Worm (Caenorhabditis elegans) whole organism, late embryonic: ENCODE data around the gene R10H10.7.

ENCODE experiments used
- F13H6.1 ChIP-seq: sonication (generic microtip); optimal IDR thresholded peaks from 2 replicates; lab custom pipeline; 2016; ENCODE audit warnings: missing genetic modification characterization, missing compliant biosample characterization
- fkh-10 ChIP-seq: fragments of 150-350 bp; optimal IDR thresholded peaks from 2 replicates; lab custom pipeline; 2014; ENCODE audit warnings: missing biosample characterization, missing genetic modification reagents, missing genetic modification characterization
- hlh-8 ChIP-seq: sonication (generic microtip); optimal IDR thresholded peaks from 2 replicates; lab custom pipeline; 2016; ENCODE audit warnings: missing genotype, missing genetic modification characterization, missing compliant biosample characterization
- nfya-1 ChIP-seq: sonication (generic microtip); optimal IDR thresholded peaks from 2 replicates; lab custom pipeline; 2017; ENCODE audit warnings: missing genetic modification characterization, mild to moderate bottlenecking, missing compliant biosample characterization, antibody characterized with exemption, moderate library complexity
- nhr-232 ChIP-seq: sonication (generic microtip); optimal IDR thresholded peaks from 2 replicates; lab custom pipeline; 2016; ENCODE audit warnings: missing genetic modification characterization, missing compliant biosample characterization
- pag-3 ChIP-seq: sonication (generic microtip); optimal IDR thresholded peaks from 2 replicates; lab custom pipeline; 2016; ENCODE audit warnings: missing compliant biosample characterization, missing genetic modification characterization, borderline replicate concordance

- TF ChIP-seq nfya-1 (tag; lab: Kevin White, UChicago): no peak
- TF ChIP-seq pag-3 (tag; lab: Kevin White, UChicago): no peak
- no peak for TF ChIP-seq fkh-10 (GFP tag; lab: Kevin White, UChicago)
- no peak for TF ChIP-seq nhr-232 (tag; lab: Kevin White, UChicago)
- no peak for TF ChIP-seq hlh-8
- no peak for TF ChIP-seq F13H6.1
Observed at ce11 chrIV:10360336-10360735, 53.4 kb downstream of the R10H10.7 start, which contains the start of gene ugt-59.
